Worm (Caenorhabditis elegans) whole organism, L2 larva: ENCODE data around the gene C09H10.5.

Source experiments
- R02D3.7 ChIP-seq: fragments of 150-350 bp; optimal IDR thresholded peaks from 2 replicates; lab custom pipeline; 2014; ENCODE audit warnings: missing biosample characterization, missing genetic modification characterization
- aly-2 ChIP-seq: fragments of 150-350 bp; optimal IDR thresholded peaks from 2 replicates; lab custom pipeline; 2014; ENCODE audit warnings: missing biosample characterization, missing genetic modification characterization
- ama-1 ChIP-seq: fragments of 150-350 bp; optimal IDR thresholded peaks from 2 replicates; lab custom pipeline; 2018; ENCODE audit warnings: inconsistent platforms
- gmeb-1 ChIP-seq: fragments of 150-350 bp; optimal IDR thresholded peaks from 2 replicates; lab custom pipeline; 2014; ENCODE audit warnings: missing biosample characterization, missing genetic modification characterization
- lin-39 ChIP-seq: fragments of 150-350 bp; optimal IDR thresholded peaks from 2 replicates; lab custom pipeline; 2014; ENCODE audit warnings: missing biosample characterization, missing genetic modification reagents, missing genetic modification characterization
- mdl-1 ChIP-seq, 2 experiments: fragments of 150-350 bp in 1 of 2; sonication (generic microtip) in 1 of 2; optimal IDR thresholded peaks; 2 replicates each; lab custom pipeline; 2017; ENCODE audit warnings: missing biosample characterization in 2 of 2, missing genetic modification characterization in 2 of 2
- nhr-12 ChIP-seq: fragments of 150-350 bp; optimal IDR thresholded peaks from 2 replicates; lab custom pipeline; 2014; ENCODE audit warnings: missing biosample characterization, missing genetic modification characterization
- nhr-25 ChIP-seq: fragments of 150-350 bp; sonication (generic microtip); optimal IDR thresholded peaks from 3 replicates; lab custom pipeline; 2014; ENCODE audit warnings: missing biosample characterization, missing genetic modification characterization
- skn-1 ChIP-seq: sonication (generic microtip); optimal IDR thresholded peaks from 2 replicates; lab custom pipeline; 2017; ENCODE audit warnings: missing biosample characterization, missing genetic modification characterization
- sma-3 ChIP-seq: sonication (generic microtip); optimal IDR thresholded peaks from 2 replicates; lab custom pipeline; 2016; ENCODE audit warnings: missing genetic modification reagents, missing genetic modification characterization, missing compliant biosample characterization
- unc-39 ChIP-seq: fragments of 150-350 bp; optimal IDR thresholded peaks from 2 replicates; lab custom pipeline; 2014; ENCODE audit warnings: missing biosample characterization, missing genetic modification characterization
- ztf-11 ChIP-seq: sonication (generic microtip); optimal IDR thresholded peaks from 2 replicates; lab custom pipeline; 2017; ENCODE audit warnings: missing biosample characterization, missing genetic modification characterization

DNA sequence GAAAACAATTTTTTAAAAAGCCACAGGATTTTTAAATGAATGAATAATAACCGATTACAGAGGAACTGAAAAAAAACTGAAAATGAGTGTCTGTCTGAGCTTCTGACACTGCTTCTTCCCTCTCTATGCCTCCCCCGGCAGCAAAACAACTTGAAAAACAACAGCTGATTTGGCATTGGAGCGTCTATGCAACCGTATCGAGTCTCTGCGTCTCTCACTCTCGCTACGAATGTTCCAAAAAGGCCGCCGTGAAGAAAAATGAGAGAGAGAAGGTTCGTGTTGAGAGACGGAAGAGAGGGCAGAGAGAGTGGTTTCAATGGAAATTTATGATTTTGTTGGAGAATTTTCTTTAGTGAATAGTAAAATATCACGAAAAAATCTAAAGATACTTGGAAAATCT lies 505 bp downstream of the C09H10.5 start:
- peak; percentile 20 for TF ChIP-seq nhr-25 (tag; lab: Kevin White, UChicago)
- no peak for TF ChIP-seq skn-1 (tag; lab: Kevin White, UChicago)
- TF ChIP-seq nhr-12 (tag; lab: Kevin White, UChicago) = no peak
- TF ChIP-seq ztf-11 (tag; lab: Kevin White, UChicago) = no peak
- TF ChIP-seq gmeb-1 = peak; percentile 59
- TF ChIP-seq unc-39 (tag; lab: Kevin White, UChicago) = no peak
- TF ChIP-seq ama-1 = no peak
- no peak for TF ChIP-seq lin-39 (tag; lab: Kevin White, UChicago)
- TF ChIP-seq sma-3 (GFP tag; lab: Kevin White, UChicago) = peak; percentile 29
- TF ChIP-seq mdl-1 (tag; optimal IDR thresholded peaks at IDR 0.05; lab: Kevin White, UChicago) = peak in 1 of 2 experiments; percentile 4
- TF ChIP-seq R02D3.7 (tag; lab: Kevin White, UChicago) = no peak
- no peak for TF ChIP-seq aly-2 (tag; lab: Kevin White, UChicago)
